Worm (Caenorhabditis elegans): ENCODE measurements around the gene algn-11.
A peak's percentile ranks its signal among the peaks of the same experiment; 100 is the strongest.

Gene algn-11

ce11 chrIII:7272828-7273227, 17.5 kb downstream of the algn-11 start (continued):
- TF ChIP-seq Y5F2A.4 (GFP tag; optimal IDR thresholded peaks at IDR 0.05): no peak
- TF ChIP-seq pqm-1 (tag; optimal IDR thresholded peaks at IDR 0.05): peak; percentile 70
- peak; percentile 62 for TF ChIP-seq mxl-3 (GFP tag; optimal IDR thresholded peaks at IDR 0.05)
- TF ChIP-seq aha-1 (tag): peak; percentile 77

DNA sequence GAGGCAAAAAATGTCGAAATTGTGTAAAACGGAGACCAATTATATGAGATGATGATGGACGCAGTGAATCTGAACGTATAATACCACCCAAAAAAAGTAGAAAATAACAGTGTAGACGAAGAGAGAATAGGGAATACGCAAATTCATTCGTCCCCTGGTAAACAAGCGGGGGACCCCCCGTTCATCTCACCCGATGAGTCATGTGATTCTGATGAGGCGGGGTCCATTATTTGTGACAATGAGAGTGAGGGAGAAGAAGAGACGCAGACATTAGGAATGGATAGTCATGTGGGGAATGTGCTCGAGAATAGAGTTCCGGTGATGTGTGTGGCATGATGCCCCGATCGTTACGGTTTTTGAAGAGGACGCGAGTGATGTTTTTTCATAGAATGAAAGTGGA, 18.3 kb downstream of the algn-11 start:
- TF ChIP-seq ceh-32 (tag; optimal IDR thresholded peaks at IDR 0.05; ENCODE audit: poor library complexity) (no peak), nhr-237 (tag; optimal IDR thresholded peaks at IDR 0.05) (no peak), mdt-29 (GFP tag; IDR thresholded peaks at IDR 0.05) (peak; percentile 61; the same call in 1 of the 2 replicates), set-16 (GFP tag; IDR thresholded peaks at IDR 0.05) (no peak), duxl-1 (tag; optimal IDR thresholded peaks at IDR 0.05; ENCODE audit: poor library complexity) (no peak), pqm-1 (tag; optimal IDR thresholded peaks at IDR 0.05) (no peak), zfp-3 (GFP tag; conservative IDR thresholded peaks at IDR 0.05) (0 out of 2 replicates have a peak, but pooled peaks have one; percentile 37), ztf-7 (tag; optimal IDR thresholded peaks at IDR 0.05) (peak; percentile 26), dpl-1 (GFP tag; optimal IDR thresholded peaks at IDR 0.05) (peak; percentile 18), nhr-6 (tag; optimal IDR thresholded peaks at IDR 0.05) (peak; percentile 78), Y105C5A.15 (GFP tag; IDR thresholded peaks at IDR 0.05) (no peak), mes-2 (tag; optimal IDR thresholded peaks at IDR 0.05; ENCODE audit: poor library complexity, severe bottlenecking) (peak; percentile 62), madf-5 (GFP tag; IDR thresholded peaks at IDR 0.05) (no peak), hif-1 (tag; optimal IDR thresholded peaks at IDR 0.05) (peak in 1 of 2 experiments; percentile 30), dve-1 (tag; optimal IDR thresholded peaks at IDR 0.05; ENCODE audit: insufficient read depth) (peak; percentile 54), sdz-12 (GFP tag; optimal IDR thresholded peaks at IDR 0.05) (no peak), daf-8 (GFP tag; IDR thresholded peaks at IDR 0.05) (no peak), ama-1 (optimal IDR thresholded peaks at IDR 0.05) (no peak), aha-1 (tag) (peak; percentile 43), lsy-2 (tag; optimal IDR thresholded peaks at IDR 0.05) (peak; percentile 5 to 68), tra-1 (GFP tag; IDR thresholded peaks at IDR 0.05) (peak; percentile 71; the same call in 1 of the 2 replicates), mxl-3 (GFP tag; optimal IDR thresholded peaks at IDR 0.05) (peak; percentile 34), R02D3.7 (tag; optimal IDR thresholded peaks at IDR 0.05) (no peak), egl-27 (tag; optimal IDR thresholded peaks at IDR 0.05) (no peak), madf-9 (GFP tag; conservative IDR thresholded peaks at IDR 0.05) (no peak), pha-4 (GFP tag; IDR thresholded peaks at IDR 0.05) (no peak), pha-4 (tag; optimal IDR thresholded peaks at IDR 0.05) (peak; percentile 87), rbr-2 (tag; optimal IDR thresholded peaks at IDR 0.05) (peak; percentile 51), daf-19 (GFP tag; conservative IDR thresholded peaks at IDR 0.05) (no peak), ceh-28 (tag; optimal IDR thresholded peaks at IDR 0.05) (no peak), Y48G9A.11 (GFP tag; IDR thresholded peaks at IDR 0.05) (no peak), daf-16 (GFP tag; optimal IDR thresholded peaks at IDR 0.05) (no peak), daf-16 (tag; optimal IDR thresholded peaks at IDR 0.05) (peak; percentile 21), nhr-25 (tag; optimal IDR thresholded peaks at IDR 0.05; ENCODE audit: borderline replicate concordance, insufficient read depth) (peak; percentile 15), saeg-2 (GFP tag; IDR thresholded peaks at IDR 0.05) (no peak), nhr-28 (tag; optimal IDR thresholded peaks at IDR 0.05) (peak; percentile 40), hlh-30 (tag; optimal IDR thresholded peaks at IDR 0.05; ENCODE audit: insufficient read depth) (peak; percentile 97), ztf-11 (tag; optimal IDR thresholded peaks at IDR 0.05) (no peak), arid-1 (GFP tag; conservative IDR thresholded peaks at IDR 0.05) (peak; percentile 41; the same call in 1 of the 2 replicates), dmd-6 (GFP tag; IDR thresholded peaks at IDR 0.05) (peak; percentile 66), aly-2 (tag; optimal IDR thresholded peaks at IDR 0.05) (no peak), hmg-1.1 (GFP tag; IDR thresholded peaks at IDR 0.05) (peak; percentile 69), spr-3 (GFP tag; optimal IDR thresholded peaks at IDR 0.05) (no peak), T26A8.4 (GFP tag; IDR thresholded peaks at IDR 0.05) (no peak), F37D6.2 (tag; optimal IDR thresholded peaks at IDR 0.05) (no peak), Y75B8A.6 (GFP tag; IDR thresholded peaks at IDR 0.05) (no peak), unc-130 (GFP tag; optimal IDR thresholded peaks at IDR 0.05) (no peak), nhr-111 (GFP tag; optimal IDR thresholded peaks at IDR 0.05) (no peak)

Measured in whole organism, L4 larva.